Fruit fly (Drosophila melanogaster) whole organism, embryonic: Measurements from ENCODE around the gene Kmn2.

ENCODE experiments used
- Atf6 ChIP-seq: fragments of 200-800 bp; sonication (Bioruptor generic); IDR thresholded peaks from 2 replicates; pipeline ENCODE4 v1.3.6; 2022; ENCODE audit warnings: missing biosample characterization, missing genetic modification characterization
- CG10366 ChIP-seq: fragments of 200-800 bp; sonication (Bioruptor generic); IDR thresholded peaks from 2 replicates; pipeline ENCODE4 v1.3.6; 2022; ENCODE audit warnings: missing biosample characterization, missing genetic modification characterization
- CG10462 ChIP-seq: fragments of 200-800 bp; sonication (Bioruptor generic); optimal IDR thresholded peaks from 2 replicates; lab custom pipeline; 2016; ENCODE audit warnings: missing biosample characterization, missing genetic modification characterization
- CG11398 ChIP-seq: fragments of 200-800 bp; sonication (Bioruptor generic); optimal IDR thresholded peaks from 2 replicates; lab custom pipeline; 2016; ENCODE audit warnings: missing biosample characterization, missing genetic modification characterization
- CG13287 ChIP-seq: fragments of 200-800 bp; sonication (Bioruptor generic); IDR thresholded peaks from 2 replicates; pipeline ENCODE4 v1.3.6; 2022; ENCODE audit warnings: missing biosample characterization, missing genetic modification characterization; ENCODE audit not compliant: partially characterized antibody
- CG14014 ChIP-seq: fragments of 200-800 bp; sonication (Bioruptor generic); IDR thresholded peaks from 2 replicates; pipeline ENCODE4 v1.3.6; 2022; ENCODE audit warnings: missing biosample characterization, missing genetic modification characterization
- CG14965 ChIP-seq: fragments of 200-800 bp; sonication (Bioruptor generic); optimal IDR thresholded peaks from 2 replicates; lab custom pipeline; 2016; ENCODE audit warnings: missing biosample characterization, missing genetic modification characterization, borderline replicate concordance
- CG15073 ChIP-seq: fragments of 200-800 bp; sonication (Bioruptor generic); optimal IDR thresholded peaks from 2 replicates; lab custom pipeline; 2016; ENCODE audit warnings: missing biosample characterization, missing genetic modification characterization
- CG17361 ChIP-seq: fragments of 200-800 bp; sonication (Bioruptor generic); IDR thresholded peaks from 3 replicates; pipeline ENCODE4 v1.3.6; 2022; ENCODE audit warnings: missing biosample characterization, missing genetic modification characterization
- CG18262 ChIP-seq: fragments of 200-800 bp; optimal IDR thresholded peaks from 3 replicates; lab custom pipeline; 2019; ENCODE audit warnings: missing biosample characterization, mild to moderate bottlenecking, missing genetic modification characterization, moderate library complexity
- CG2712 ChIP-seq: fragments of 200-800 bp; optimal IDR thresholded peaks from 3 replicates; lab custom pipeline; 2019; ENCODE audit warnings: missing biosample characterization, mild to moderate bottlenecking, missing genetic modification characterization, moderate library complexity
- CG3163 ChIP-seq: fragments of 200-800 bp; sonication (Bioruptor generic); optimal IDR thresholded peaks from 3 replicates; lab custom pipeline; 2016; ENCODE audit warnings: missing biosample characterization, missing genetic modification characterization
- CG34376 ChIP-seq: fragments of 200-800 bp; sonication (Bioruptor generic); optimal IDR thresholded peaks from 2 replicates; lab custom pipeline; 2018; ENCODE audit warnings: missing biosample characterization, mild to moderate bottlenecking, missing genetic modification characterization
- CG3726 ChIP-seq: fragments of 200-800 bp; sonication (Bioruptor generic); IDR thresholded peaks from 3 replicates; pipeline ENCODE4, ENCODE4 v1.3.6; 2022; ENCODE audit warnings: missing biosample characterization, missing genetic modification characterization
- CG4707 ChIP-seq: fragments of 200-800 bp; sonication (Bioruptor generic); optimal IDR thresholded peaks from 2 replicates; lab custom pipeline; 2018; ENCODE audit warnings: missing biosample characterization, mild to moderate bottlenecking, missing genetic modification characterization, moderate library complexity
- CG5180 ChIP-seq: fragments of 200-800 bp; sonication (Bioruptor generic); optimal IDR thresholded peaks from 3 replicates; lab custom pipeline; 2017; ENCODE audit warnings: missing biosample characterization, missing genetic modification characterization, mild to moderate bottlenecking, moderate library complexity, missing genetic modification reagents
- CG5245 ChIP-seq: fragments of 200-800 bp; sonication (Bioruptor generic); optimal IDR thresholded peaks from 3 replicates; lab custom pipeline; 2016; ENCODE audit warnings: missing biosample characterization, missing genetic modification characterization
- CG6254 ChIP-seq: fragments of 200-800 bp; sonication (Bioruptor generic); optimal IDR thresholded peaks from 3 replicates; lab custom pipeline; 2017; ENCODE audit warnings: mild to moderate bottlenecking, missing biosample characterization, missing genetic modification reagents, missing genetic modification characterization
- CG8359 ChIP-seq: fragments of 200-800 bp; sonication (Bioruptor generic); optimal IDR thresholded peaks from 2 replicates; lab custom pipeline; 2017; ENCODE audit warnings: missing biosample characterization, mild to moderate bottlenecking, missing genetic modification characterization, borderline replicate concordance
- CG8388 ChIP-seq: fragments of 200-800 bp; sonication (Bioruptor generic); optimal IDR thresholded peaks from 2 replicates; lab custom pipeline; 2019; ENCODE audit warnings: missing biosample characterization, mild to moderate bottlenecking, missing genetic modification characterization, moderate library complexity
- CrebB ChIP-seq: fragments of 200-800 bp; sonication (Bioruptor generic); optimal IDR thresholded peaks from 3 replicates; lab custom pipeline; 2018; ENCODE audit warnings: missing biosample characterization, mild to moderate bottlenecking, missing genetic modification characterization
- Fer3 ChIP-seq: fragments of 200-800 bp; sonication (Bioruptor generic); optimal IDR thresholded peaks from 2 replicates; lab custom pipeline; 2018; ENCODE audit warnings: missing biosample characterization, mild to moderate bottlenecking, missing genetic modification characterization, moderate library complexity
- HmgZ ChIP-seq: fragments of 200-800 bp; sonication (Bioruptor generic); optimal IDR thresholded peaks from 2 replicates; lab custom pipeline; 2018; ENCODE audit warnings: missing biosample characterization, mild to moderate bottlenecking, missing genetic modification characterization
- Hr39 ChIP-seq: fragments of >200 bp; optimal IDR thresholded peaks from 2 replicates; lab custom pipeline; 2017
- Lhr ChIP-seq: fragments of 200-800 bp; sonication (Bioruptor generic); optimal IDR thresholded peaks from 3 replicates; lab custom pipeline; 2017; ENCODE audit warnings: mild to moderate bottlenecking, missing biosample characterization, missing genetic modification reagents, missing genetic modification characterization
- MTF-1 ChIP-seq: fragments of 200-800 bp; sonication (Bioruptor generic); optimal IDR thresholded peaks from 2 replicates; lab custom pipeline; 2018; ENCODE audit warnings: missing biosample characterization, mild to moderate bottlenecking, missing genetic modification characterization, borderline replicate concordance
- NK7.1 ChIP-seq: fragments of 200-800 bp; sonication (Bioruptor generic); optimal IDR thresholded peaks from 3 replicates; lab custom pipeline; 2016; ENCODE audit warnings: missing biosample characterization, missing genetic modification characterization
- Oaz ChIP-seq: fragments of 200-800 bp; sonication (Bioruptor generic); IDR thresholded peaks from 2 replicates; pipeline ENCODE4 v1.3.6; 2022; ENCODE audit warnings: missing biosample characterization, missing genetic modification characterization
- Ravus ChIP-seq: fragments of 200-800 bp; sonication (Bioruptor generic); IDR thresholded peaks from 2 replicates; pipeline ENCODE4 v1.3.6; 2022; ENCODE audit warnings: missing biosample characterization, missing genetic modification characterization
- Sox100B ChIP-seq: fragments of 200-800 bp; sonication (Bioruptor generic); optimal IDR thresholded peaks from 3 replicates; lab custom pipeline; 2018; ENCODE audit warnings: missing biosample characterization, mild to moderate bottlenecking, missing genetic modification characterization
- Sry-δ ChIP-seq: fragments of 200-800 bp; sonication (Bioruptor generic); optimal IDR thresholded peaks from 2 replicates; lab custom pipeline; 2016; ENCODE audit warnings: missing biosample characterization, missing genetic modification characterization
- Vsx1 ChIP-seq: fragments of 200-800 bp; sonication (Bioruptor generic); optimal IDR thresholded peaks from 2 replicates; lab custom pipeline; 2017; ENCODE audit warnings: missing biosample characterization, mild to moderate bottlenecking, missing genetic modification characterization, missing genetic modification reagents
- ab ChIP-seq: fragments of 200-800 bp; sonication (Bioruptor generic); optimal IDR thresholded peaks from 2 replicates; lab custom pipeline; 2016; ENCODE audit warnings: missing biosample characterization, missing genetic modification characterization
- ap ChIP-seq: fragments of 200-800 bp; sonication (Bioruptor generic); IDR thresholded peaks from 2 replicates; pipeline ENCODE4 v1.3.6; 2022; ENCODE audit warnings: missing biosample characterization, missing genetic modification characterization
- ato ChIP-seq: fragments of 200-800 bp; sonication (Bioruptor generic); IDR thresholded peaks from 2 replicates; pipeline ENCODE4 v1.3.6; 2022; ENCODE audit warnings: missing biosample characterization, missing genetic modification characterization; ENCODE audit not compliant: partially characterized antibody
- bsh ChIP-seq, 2 experiments: fragments of 200-800 bp; sonication (Bioruptor generic); optimal IDR thresholded peaks; 2 replicates each; lab custom pipeline; 2017 to 2018; ENCODE audit warnings: mild to moderate bottlenecking in 2 of 2, missing biosample characterization in 2 of 2, missing genetic modification characterization in 2 of 2, moderate library complexity in 1 of 2
- cad ChIP-seq: fragments of >200 bp; optimal IDR thresholded peaks from 2 replicates; lab custom pipeline; 2017; ENCODE audit warnings: missing biosample characterization, missing genetic modification characterization
- dm ChIP-seq: fragments of 200-800 bp; sonication (Bioruptor generic); optimal IDR thresholded peaks from 3 replicates; lab custom pipeline; 2016; ENCODE audit warnings: missing biosample characterization, missing genetic modification characterization
- eve ChIP-seq, 2 experiments: fragments of >200 bp; optimal IDR thresholded peaks; 2 replicates each; lab custom pipeline; 2017; ENCODE audit warnings: missing biosample characterization in 2 of 2, missing genetic modification characterization in 2 of 2
- her ChIP-seq: fragments of 200-800 bp; sonication (Bioruptor generic); optimal IDR thresholded peaks from 2 replicates; lab custom pipeline; 2016; ENCODE audit warnings: missing biosample characterization, missing genetic modification characterization
- jigr1 ChIP-seq: fragments of 200-800 bp; sonication (Bioruptor generic); IDR thresholded peaks from 3 replicates; pipeline ENCODE4 v1.3.6; 2022; ENCODE audit warnings: missing biosample characterization, missing genetic modification characterization
- ken ChIP-seq: fragments of 200-800 bp; sonication (Bioruptor generic); IDR thresholded peaks from 3 replicates; pipeline ENCODE4 v1.3.6; 2022; ENCODE audit warnings: missing biosample characterization, missing genetic modification characterization
- lab ChIP-seq: fragments of 200-800 bp; sonication (Bioruptor generic); optimal IDR thresholded peaks from 3 replicates; lab custom pipeline; 2017; ENCODE audit warnings: missing biosample characterization, missing genetic modification characterization, mild to moderate bottlenecking, moderate library complexity, missing genetic modification reagents
- lov ChIP-seq, 2 experiments: fragments of 200-800 bp in 1 of 2; fragments of >200 bp in 1 of 2; sonication (Bioruptor generic) in 1 of 2; IDR thresholded peaks in 1 of 2; optimal IDR thresholded peaks in 1 of 2; 2 replicates in 1 of 2; 3 replicates in 1 of 2; pipeline versions ENCODE4 v1.3.6 to Lab custom; 2017 to 2022; ENCODE audit warnings: missing biosample characterization in 1 of 2, missing genetic modification characterization in 1 of 2
- nau ChIP-seq: fragments of 200-800 bp; sonication (Bioruptor generic); optimal IDR thresholded peaks from 3 replicates; lab custom pipeline; 2017; ENCODE audit warnings: missing biosample characterization, mild to moderate bottlenecking, missing genetic modification characterization, missing genetic modification reagents
- odd ChIP-seq: fragments of 200-800 bp; sonication (Bioruptor generic); optimal IDR thresholded peaks from 2 replicates; lab custom pipeline; 2017; ENCODE audit warnings: missing biosample characterization, mild to moderate bottlenecking, missing genetic modification characterization
- pb ChIP-seq: fragments of 200-800 bp; sonication (Bioruptor generic); optimal IDR thresholded peaks from 3 replicates; lab custom pipeline; 2016; ENCODE audit warnings: missing biosample characterization, missing genetic modification characterization
- schlank ChIP-seq: fragments of 200-800 bp; sonication (Bioruptor generic); optimal IDR thresholded peaks from 2 replicates; lab custom pipeline; 2018; ENCODE audit warnings: missing biosample characterization, mild to moderate bottlenecking, missing genetic modification characterization
- shn ChIP-seq: fragments of 200-800 bp; sonication (Bioruptor generic); optimal IDR thresholded peaks from 3 replicates; lab custom pipeline; 2016; ENCODE audit warnings: missing biosample characterization, missing genetic modification characterization
- sug ChIP-seq: fragments of 200-800 bp; optimal IDR thresholded peaks from 2 replicates; lab custom pipeline; 2019; ENCODE audit warnings: missing biosample characterization, mild to moderate bottlenecking, missing genetic modification characterization, moderate library complexity
- zfh1 ChIP-seq: fragments of 200-800 bp; sonication (Bioruptor generic); IDR thresholded peaks from 3 replicates; pipeline ENCODE4 v1.3.6; 2022; ENCODE audit warnings: missing biosample characterization, missing genetic modification characterization

Gene Kmn2

DNA sequence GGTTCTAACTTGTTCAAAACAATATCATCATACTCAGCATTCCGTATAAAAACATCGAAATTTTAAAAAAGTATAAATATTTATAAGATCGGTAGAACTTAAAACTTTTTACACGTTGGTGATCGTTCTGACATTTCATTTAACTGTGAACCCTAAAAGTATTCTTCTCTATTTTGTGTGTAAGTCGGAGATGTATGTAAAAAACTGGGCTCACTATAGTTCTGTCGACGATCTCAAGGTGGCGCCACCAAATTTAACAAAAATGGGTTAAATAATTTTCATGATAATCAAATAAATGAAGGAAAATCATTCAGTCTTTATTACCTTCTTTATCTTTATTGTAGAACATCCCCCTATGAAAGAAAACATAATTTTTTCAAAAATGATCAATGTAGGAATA is 19.7 kb downstream of the Kmn2 start (continued):
- TF ChIP-seq Oaz (GFP tag; lab: Robert Waterston, UW) (no peak), lab (GFP tag; lab: Kevin White, UChicago) (no peak), CG13287 (GFP tag; lab: Robert Waterston, UW) (peak; percentile 24; the same call in 1 of the 2 replicates), CrebB (no peak), CG2712 (peak; percentile 25), CG14014 (GFP tag; lab: Robert Waterston, UW) (no peak), dm (GFP tag; lab: Kevin White, UChicago) (no peak), odd (GFP tag; lab: Kevin White, UChicago) (no peak), Vsx1 (GFP tag; lab: Kevin White, UChicago) (no peak), jigr1 (GFP tag; lab: Robert Waterston, UW) (no peak), bsh (GFP tag; optimal IDR thresholded peaks at IDR 0.05; lab: Kevin White, UChicago) (no peak), CG15073 (GFP tag; lab: Kevin White, UChicago) (no peak), ab (GFP tag; lab: Kevin White, UChicago) (no peak), CG10366 (GFP tag; lab: Robert Waterston, UW) (no peak), Fer3 (tag; lab: Kevin White, UChicago) (no peak), CG10462 (GFP tag; lab: Kevin White, UChicago) (no peak), lov (optimal IDR thresholded peaks at IDR 0.05; lab: Kevin White, UChicago) (no peak), lov (GFP tag; IDR thresholded peaks at IDR 0.05; lab: Robert Waterston, UW) (no peak), ken (no peak), CG8388 (GFP tag; lab: Kevin White, UChicago) (no peak), CG3726 (no peak), CG17361 (GFP tag; lab: Robert Waterston, UW) (peak; percentile 35; the same call in 1 of the 3 replicates), Hr39 (lab: Kevin White, UChicago) (no peak), CG18262 (peak; percentile 22), NK7.1 (no peak), schlank (no peak), CG11398 (GFP tag; lab: Kevin White, UChicago) (no peak), eve (GFP tag; optimal IDR thresholded peaks at IDR 0.05; lab: Kevin White, UChicago) (no peak), ap (GFP tag; lab: Robert Waterston, UW) (no peak), shn (GFP tag; lab: Kevin White, UChicago) (no peak), nau (GFP tag; lab: Kevin White, UChicago) (no peak), CG4707 (GFP tag; lab: Kevin White, UChicago) (no peak), CG5245 (GFP tag; lab: Kevin White, UChicago) (no peak), MTF-1 (GFP tag; lab: Kevin White, UChicago) (no peak), CG5180 (GFP tag; lab: Kevin White, UChicago) (no peak), CG6254 (no peak), her (GFP tag; lab: Kevin White, UChicago) (no peak), Atf6 (GFP tag; lab: Robert Waterston, UW) (no peak), CG8359 (GFP tag; lab: Kevin White, UChicago) (no peak), pb (GFP tag; lab: Kevin White, UChicago) (no peak), Ravus (GFP tag; lab: Robert Waterston, UW) (no peak), sug (tag; lab: Kevin White, UChicago) (no peak), CG3163 (no peak), Sox100B (GFP tag; lab: Kevin White, UChicago) (no peak), ato (no peak), Sry-δ (GFP tag; lab: Kevin White, UChicago) (no peak), CG34376 (GFP tag; lab: Kevin White, UChicago) (no peak), CG14965 (GFP tag; lab: Kevin White, UChicago) (no peak), Lhr (GFP tag; lab: Kevin White, UChicago) (peak; percentile 67), cad (GFP tag; lab: Kevin White, UChicago) (no peak), zfh1 (no peak), HmgZ (peak; percentile 8)
